Fruit fly (Drosophila melanogaster): ENCODE results near the gene CG32266.

The CG32266 gene

DNA sequence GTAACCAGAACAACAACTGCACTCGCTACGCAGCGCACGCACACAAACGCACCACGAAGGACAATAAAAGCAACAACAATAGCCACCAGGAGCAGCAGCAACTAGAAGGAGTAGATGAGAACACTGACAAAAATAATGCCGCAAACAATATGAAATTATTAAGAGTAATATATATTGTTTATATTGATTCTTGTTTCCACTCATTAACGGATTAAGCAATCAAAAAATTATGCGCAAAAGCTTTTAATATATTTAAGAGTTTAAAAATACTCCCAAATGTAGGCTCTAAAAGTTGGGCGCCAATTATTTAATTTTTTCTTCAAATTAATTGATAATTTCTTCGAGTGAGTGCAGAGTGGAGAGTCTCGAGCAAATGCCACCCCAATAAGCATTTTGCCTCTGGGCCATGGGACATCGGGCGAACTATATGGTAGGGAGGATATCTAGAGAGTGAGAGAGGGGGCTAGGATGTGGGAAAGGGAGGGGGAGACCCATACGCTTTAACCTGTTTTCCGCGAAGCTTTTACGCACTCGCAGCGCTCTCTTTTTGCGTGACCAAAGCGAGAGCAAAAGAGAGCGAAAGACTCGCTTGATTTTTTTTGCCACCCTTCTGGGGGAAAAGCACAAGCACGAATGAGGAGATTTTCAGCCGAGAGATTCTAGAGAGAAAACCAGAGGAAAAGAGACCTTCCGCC lies 34.3 kb downstream of the CG32266 start, which contains the start of gene Rdh (continued):
- TF ChIP-seq Hr51 (GFP tag; optimal IDR thresholded peaks at IDR 0.05) (peak; percentile 56 to 86), gcm2 (GFP tag; optimal IDR thresholded peaks at IDR 0.05) (no peak), CG12071 (GFP tag; optimal IDR thresholded peaks at IDR 0.05) (peak; percentile 40), vvl (GFP tag; IDR thresholded peaks at IDR 0.05) (peak; percentile 78), CG17568 (GFP tag; optimal IDR thresholded peaks at IDR 0.05) (peak; percentile 74), Dek (tag; optimal IDR thresholded peaks at IDR 0.05) (peak; percentile 84), CG4282 (GFP tag; optimal IDR thresholded peaks at IDR 0.05) (no peak), CG13775 (GFP tag; optimal IDR thresholded peaks at IDR 0.05) (peak; percentile 82), CG13287 (GFP tag; IDR thresholded peaks at IDR 0.05; ENCODE audit: partially characterized antibody) (peak; percentile 24; the same call in 1 of the 2 replicates), CG2116 (GFP tag; optimal IDR thresholded peaks at IDR 0.05) (peak; percentile 50), CG10147 (GFP tag; optimal IDR thresholded peaks at IDR 0.05) (peak; percentile 89), CG6254 (GFP tag; optimal IDR thresholded peaks at IDR 0.05) (peak; percentile 77), HmgD (GFP tag; optimal IDR thresholded peaks at IDR 0.05) (no peak), NC2α (GFP tag; optimal IDR thresholded peaks at IDR 0.05) (no peak), CG9797 (GFP tag; optimal IDR thresholded peaks at IDR 0.05) (no peak), jing (GFP tag; optimal IDR thresholded peaks at IDR 0.05) (peak; percentile 7), CG11398 (GFP tag; optimal IDR thresholded peaks at IDR 0.05) (no peak), CG15514 (GFP tag; optimal IDR thresholded peaks at IDR 0.05) (peak; percentile 78), gem (tag; optimal IDR thresholded peaks at IDR 0.05) (peak; percentile 90), toy (GFP tag; IDR thresholded peaks at IDR 0.05) (no peak), ken (GFP tag; IDR thresholded peaks at IDR 0.05) (peak; percentile 57; the same call in 1 of the 3 replicates), CG31388 (GFP tag; optimal IDR thresholded peaks at IDR 0.05) (peak; percentile 53), CrebB (tag; optimal IDR thresholded peaks at IDR 0.05) (peak; percentile 61), CG17385 (GFP tag; optimal IDR thresholded peaks at IDR 0.05) (peak; percentile 81), caup (GFP tag; optimal IDR thresholded peaks at IDR 0.05; ENCODE audit: severe bottlenecking) (peak; percentile 84), CG8944 (GFP tag; optimal IDR thresholded peaks at IDR 0.05) (no peak), sens-2 (GFP tag; IDR thresholded peaks at IDR 0.05) (no peak), en (GFP tag; optimal IDR thresholded peaks at IDR 0.05) (no peak), CG12219 (GFP tag; optimal IDR thresholded peaks at IDR 0.05) (peak; percentile 45), br (optimal IDR thresholded peaks at IDR 0.05) (no peak), Tbp (GFP tag; optimal IDR thresholded peaks at IDR 0.05) (no peak), HLH54F (GFP tag; optimal IDR thresholded peaks at IDR 0.05) (peak; percentile 34), ash1 (GFP tag; optimal IDR thresholded peaks at IDR 0.05) (no peak), unc-4 (GFP tag; IDR thresholded peaks at IDR 0.05; ENCODE audit: partially characterized antibody) (no peak), pan (optimal IDR thresholded peaks at IDR 0.05) (no peak), pan (GFP tag; optimal IDR thresholded peaks at IDR 0.05 in 1 of 2, IDR thresholded peaks at IDR 0.05 in 1 of 2) (peak in 1 of 2 experiments; percentile 19), Dref (GFP tag; IDR thresholded peaks at IDR 0.05) (no peak), CG6175 (GFP tag; IDR thresholded peaks at IDR 0.05) (no peak), ham (GFP tag; IDR thresholded peaks at IDR 0.05) (no peak), psq (GFP tag; optimal IDR thresholded peaks at IDR 0.05) (peak; percentile 20), jigr1 (GFP tag; IDR thresholded peaks at IDR 0.05) (no peak), CG15479 (GFP tag; optimal IDR thresholded peaks at IDR 0.05) (no peak), gfzf (GFP tag; optimal IDR thresholded peaks at IDR 0.05) (no peak), slp2 (GFP tag; optimal IDR thresholded peaks at IDR 0.05) (no peak), Hey (tag; optimal IDR thresholded peaks at IDR 0.05) (no peak), ems (GFP tag; optimal IDR thresholded peaks at IDR 0.05) (no peak), Bteb2 (GFP tag; optimal IDR thresholded peaks at IDR 0.05) (peak; percentile 19), abd-A (tag; optimal IDR thresholded peaks at IDR 0.05) (peak; percentile 82), CG11093 (GFP tag; IDR thresholded peaks at IDR 0.05) (peak; percentile 60; the same call in 1 of the 3 replicates), az2 (GFP tag; optimal IDR thresholded peaks at IDR 0.05) (peak; percentile 65)

Data from whole organism, embryonic.